Worm (Caenorhabditis elegans) whole organism, L4 larva: ENCODE data around the gene T10H9.8.

Experiments
- F26F4.8 ChIP-seq: fragments of 200-800 bp; sonication (Bioruptor generic); conservative IDR thresholded peaks from 2 replicates; pipeline ENCODE4 v1.3.6; 2022; ENCODE audit warnings: missing genetic modification characterization, missing compliant biosample characterization
- F44E2.7 ChIP-seq: fragments of 200-800 bp; sonication (Bioruptor generic); IDR thresholded peaks from 2 replicates; pipeline ENCODE4 v2.1.2; 2022; ENCODE audit warnings: missing genetic modification characterization, missing compliant biosample characterization
- T20F7.1 ChIP-seq: fragments of 200-800 bp; sonication (Bioruptor generic); optimal IDR thresholded peaks from 2 replicates; lab custom pipeline; 2018; ENCODE audit warnings: mild to moderate bottlenecking, missing genetic modification characterization, missing compliant biosample characterization
- Y48G9A.11 ChIP-seq: fragments of 200-800 bp; sonication (Bioruptor generic); IDR thresholded peaks from 2 replicates; pipeline ENCODE4 v1.3.6; 2022; ENCODE audit warnings: missing genetic modification reagents, missing genetic modification characterization, missing compliant biosample characterization
- ZK337.2 ChIP-seq: fragments of 200-800 bp; sonication (Bioruptor generic); IDR thresholded peaks from 2 replicates; pipeline ENCODE4 v1.3.6; 2022; ENCODE audit warnings: missing genetic modification reagents, missing genetic modification characterization, missing compliant biosample characterization
- aha-1 ChIP-seq: fragments of 150-350 bp; peaks from one replicate; lab custom pipeline; 2014; ENCODE audit warnings: missing biosample characterization, missing genetic modification characterization
- arid-1 ChIP-seq: fragments of 200-800 bp; sonication (Bioruptor generic); conservative IDR thresholded peaks from 2 replicates; pipeline ENCODE4 v1.3.6; 2022; ENCODE audit warnings: missing genetic modification reagents, missing genetic modification characterization, missing compliant biosample characterization
- ceh-62 ChIP-seq: sonication (generic microtip); optimal IDR thresholded peaks from 2 replicates; lab custom pipeline; 2017; ENCODE audit warnings: missing biosample characterization, missing genetic modification characterization
- ceh-82 ChIP-seq: sonication (generic microtip); optimal IDR thresholded peaks from 2 replicates; lab custom pipeline; 2017; ENCODE audit warnings: missing biosample characterization, missing genetic modification characterization
- daf-16 ChIP-seq, 3 experiments: sonication (generic microtip); optimal IDR thresholded peaks; 2 replicates each; lab custom pipeline; 2016 to 2017; ENCODE audit warnings: missing genetic modification characterization in 3 of 3, missing genetic modification reagents in 3 of 3, mild to moderate bottlenecking in 2 of 3, missing compliant biosample characterization in 2 of 3, missing biosample characterization in 1 of 3, moderate library complexity in 1 of 3
- dmd-6 ChIP-seq: fragments of 200-800 bp; sonication (Bioruptor generic); IDR thresholded peaks from 2 replicates; pipeline ENCODE4 v1.3.6; 2022; ENCODE audit warnings: missing genetic modification reagents, missing genetic modification characterization, missing compliant biosample characterization
- dmd-9 ChIP-seq: fragments of 200-800 bp; sonication (Bioruptor generic); IDR thresholded peaks from 2 replicates; pipeline ENCODE4 v1.3.6; 2022; ENCODE audit warnings: missing genetic modification reagents, missing genetic modification characterization, missing compliant biosample characterization
- dpl-1 ChIP-seq: fragments of 150-350 bp; optimal IDR thresholded peaks from 2 replicates; lab custom pipeline; 2014; ENCODE audit warnings: missing biosample characterization, missing genetic modification reagents, missing genetic modification characterization
- hif-1 ChIP-seq, 2 experiments: sonication (generic microtip); optimal IDR thresholded peaks; 2 replicates each; lab custom pipeline; 2016 to 2017; ENCODE audit warnings: missing compliant biosample characterization in 2 of 2, missing genetic modification characterization in 2 of 2, missing genetic modification reagents in 2 of 2, missing genotype in 2 of 2, mild to moderate bottlenecking in 1 of 2
- hlh-30 ChIP-seq: sonication (generic microtip); optimal IDR thresholded peaks from 2 replicates; lab custom pipeline; 2017; ENCODE audit warnings: antibody characterized with exemption, mild to moderate bottlenecking, missing genetic modification characterization, missing compliant biosample characterization; ENCODE audit not compliant: insufficient read depth
- jun-1 ChIP-seq: fragments of 150-350 bp; optimal IDR thresholded peaks from 2 replicates; lab custom pipeline; 2014; ENCODE audit warnings: missing biosample characterization, missing genetic modification reagents, missing genetic modification characterization
- lin-1 ChIP-seq: fragments of 200-800 bp; sonication (Bioruptor generic); IDR thresholded peaks from 2 replicates; pipeline ENCODE4 v1.3.6; 2022; ENCODE audit warnings: missing genetic modification reagents, missing genetic modification characterization, missing compliant biosample characterization
- lin-15B ChIP-seq: fragments of 150-350 bp; sonication (generic microtip); optimal IDR thresholded peaks from 3 replicates; lab custom pipeline; 2014; ENCODE audit warnings: missing biosample characterization, missing genetic modification characterization
- lin-29 ChIP-seq: fragments of 200-800 bp; sonication (Bioruptor generic); IDR thresholded peaks from 2 replicates; pipeline ENCODE4 v1.3.6; 2022; ENCODE audit warnings: missing genetic modification reagents, missing genetic modification characterization, missing compliant biosample characterization
- madf-9 ChIP-seq: fragments of 200-800 bp; sonication (Bioruptor generic); conservative IDR thresholded peaks from 2 replicates; pipeline ENCODE4 v1.3.6; 2022; ENCODE audit warnings: missing genetic modification reagents, missing genetic modification characterization, missing compliant biosample characterization
- mdl-1 ChIP-seq, 2 experiments: fragments of 150-350 bp in 1 of 2; sonication (generic microtip) in 1 of 2; optimal IDR thresholded peaks; 2 replicates each; lab custom pipeline; 2014 to 2017; ENCODE audit warnings: missing biosample characterization in 2 of 2, missing genetic modification characterization in 2 of 2
- mes-2 ChIP-seq: sonication (generic microtip); optimal IDR thresholded peaks from 2 replicates; lab custom pipeline; 2016; ENCODE audit warnings: missing genotype, mild to moderate bottlenecking, missing genetic modification characterization, missing compliant biosample characterization; ENCODE audit not compliant: poor library complexity, severe bottlenecking
- mxl-3 ChIP-seq: fragments of 200-800 bp; sonication (Bioruptor generic); optimal IDR thresholded peaks from 2 replicates; lab custom pipeline; 2018; ENCODE audit warnings: mild to moderate bottlenecking, missing genetic modification characterization, missing compliant biosample characterization
- nhr-10 ChIP-seq: fragments of 150-350 bp; optimal IDR thresholded peaks from 2 replicates; lab custom pipeline; 2014; ENCODE audit warnings: missing biosample characterization, missing genetic modification characterization
- nhr-28 ChIP-seq: fragments of 150-350 bp; optimal IDR thresholded peaks from 2 replicates; lab custom pipeline; 2014; ENCODE audit warnings: missing biosample characterization, missing genetic modification characterization
- nhr-42 ChIP-seq: fragments of 200-800 bp; sonication (Bioruptor generic); IDR thresholded peaks from 2 replicates; pipeline ENCODE4 v1.3.6; 2022; ENCODE audit warnings: missing genetic modification characterization, missing compliant biosample characterization
- nhr-48 ChIP-seq: sonication (generic microtip); optimal IDR thresholded peaks from 2 replicates; lab custom pipeline; 2016; ENCODE audit warnings: mild to moderate bottlenecking, missing genetic modification characterization, missing compliant biosample characterization
- nhr-6 ChIP-seq: fragments of 150-350 bp; optimal IDR thresholded peaks from 2 replicates; lab custom pipeline; 2014; ENCODE audit warnings: missing biosample characterization, missing genetic modification characterization
- pha-4 ChIP-seq, 2 experiments: fragments of 150-350 bp in 1 of 2; fragments of 200-800 bp in 1 of 2; sonication (Bioruptor generic) in 1 of 2; IDR thresholded peaks in 1 of 2; optimal IDR thresholded peaks in 1 of 2; 2 replicates each; pipeline versions ENCODE4 v1.3.6 to Lab custom; 2014 to 2022; ENCODE audit warnings: missing genetic modification characterization in 2 of 2, missing genetic modification reagents in 2 of 2, missing biosample characterization in 1 of 2, missing compliant biosample characterization in 1 of 2
- php-3 ChIP-seq: fragments of 200-800 bp; sonication (Bioruptor generic); IDR thresholded peaks from 2 replicates; pipeline ENCODE4 v1.3.6; 2022; ENCODE audit warnings: missing genetic modification reagents, missing genetic modification characterization, missing compliant biosample characterization
- pqm-1 ChIP-seq: sonication (generic microtip); optimal IDR thresholded peaks from 2 replicates; lab custom pipeline; 2017; ENCODE audit warnings: missing biosample characterization, missing genetic modification characterization
- sdz-12 ChIP-seq: fragments of 200-800 bp; sonication (Bioruptor generic); optimal IDR thresholded peaks from 2 replicates; lab custom pipeline; 2018; ENCODE audit warnings: mild to moderate bottlenecking, missing genetic modification characterization, missing compliant biosample characterization
- set-16 ChIP-seq: fragments of 200-800 bp; sonication (Bioruptor generic); IDR thresholded peaks from 2 replicates; pipeline ENCODE4 v1.3.6; 2022; ENCODE audit warnings: missing genetic modification reagents, missing genetic modification characterization, missing compliant biosample characterization
- snpc-1.2 ChIP-seq: fragments of 200-800 bp; sonication (Bioruptor generic); IDR thresholded peaks from 2 replicates; pipeline ENCODE4 v1.3.6; 2022; ENCODE audit warnings: missing genetic modification reagents, missing genetic modification characterization, missing compliant biosample characterization
- tag-97 ChIP-seq: fragments of 200-800 bp; sonication (Bioruptor generic); IDR thresholded peaks from 2 replicates; pipeline ENCODE4 v1.3.6; 2022; ENCODE audit warnings: missing genetic modification characterization, missing compliant biosample characterization
- tra-1 ChIP-seq: fragments of 200-800 bp; sonication (Bioruptor generic); IDR thresholded peaks from 2 replicates; pipeline ENCODE4 v1.3.6; 2022; ENCODE audit warnings: missing genetic modification reagents, missing genetic modification characterization, missing compliant biosample characterization
- unc-130 ChIP-seq: sonication (generic microtip); optimal IDR thresholded peaks from 2 replicates; lab custom pipeline; 2016; ENCODE audit warnings: missing genetic modification reagents, missing genetic modification characterization, missing compliant biosample characterization
- ztf-11 ChIP-seq: fragments of 150-350 bp; optimal IDR thresholded peaks from 2 replicates; lab custom pipeline; 2014; ENCODE audit warnings: missing biosample characterization, missing genetic modification characterization
- ztf-7 ChIP-seq: fragments of 150-350 bp; optimal IDR thresholded peaks from 2 replicates; lab custom pipeline; 2014; ENCODE audit warnings: missing biosample characterization, missing genetic modification characterization

The T10H9.8 gene

DNA sequence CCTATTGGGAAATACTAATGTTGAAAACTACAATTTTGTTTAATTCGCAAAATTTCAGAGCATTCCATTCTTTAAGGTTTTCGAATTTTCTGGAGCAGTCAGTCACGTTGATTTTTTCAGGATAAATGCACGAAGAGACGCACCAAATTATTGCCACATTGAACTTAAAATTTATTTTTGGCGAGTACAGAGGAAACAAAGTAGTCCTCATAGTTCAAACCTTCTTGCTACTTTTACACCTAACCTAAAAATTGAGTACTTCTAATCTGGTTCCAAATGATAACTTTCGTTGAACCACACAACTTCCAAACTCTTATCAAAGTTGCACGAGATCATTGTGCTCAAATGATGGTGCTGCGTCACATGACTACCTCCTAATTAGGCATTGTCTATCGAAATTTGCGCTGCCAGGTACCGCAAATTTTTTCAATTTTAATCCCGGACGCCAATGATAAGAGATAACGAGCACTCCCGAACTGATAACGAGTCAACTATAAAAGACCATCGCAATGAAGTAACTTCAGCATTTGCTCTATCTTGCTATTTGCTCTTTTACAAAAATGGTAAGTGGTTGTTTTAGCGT lies 37.9 kb upstream of the T10H9.8 start, which contains the start of gene cpr-4 (continued):
- no peak for TF ChIP-seq F26F4.8 (GFP tag; lab: Robert Waterston, UW)
- TF ChIP-seq Y48G9A.11 (GFP tag; lab: Robert Waterston, UW), result no peak
- 0 out of 2 replicates have a peak, but pooled peaks have one; percentile 39 for TF ChIP-seq pha-4 (GFP tag; IDR thresholded peaks at IDR 0.05; lab: Robert Waterston, UW)
- TF ChIP-seq pha-4 (tag; optimal IDR thresholded peaks at IDR 0.05; lab: Kevin White, UChicago), result no peak
- no peak for TF ChIP-seq nhr-6 (tag; lab: Kevin White, UChicago)
- peak; percentile 27 for TF ChIP-seq jun-1 (tag; lab: Kevin White, UChicago)
- peak; percentile 77; the same call in 1 of the 2 replicates for TF ChIP-seq lin-1
- TF ChIP-seq dpl-1, result no peak
- no peak for TF ChIP-seq set-16 (GFP tag; lab: Robert Waterston, UW)
- peak; percentile 12 for TF ChIP-seq mxl-3
- TF ChIP-seq dmd-6, result peak; percentile 96
- no peak for TF ChIP-seq arid-1 (GFP tag; lab: Robert Waterston, UW)
- peak; percentile 98 for TF ChIP-seq pqm-1 (tag; lab: Kevin White, UChicago)
- no peak for TF ChIP-seq nhr-10
- TF ChIP-seq hif-1 (tag; optimal IDR thresholded peaks at IDR 0.05; lab: Kevin White, UChicago), result no peak
- peak; percentile 48 for TF ChIP-seq T20F7.1 (GFP tag; lab: Kevin White, UChicago)
- peak; percentile 74 for TF ChIP-seq hlh-30 (tag; lab: Kevin White, UChicago)
- no peak for TF ChIP-seq madf-9 (GFP tag; lab: Robert Waterston, UW)
- TF ChIP-seq ZK337.2 (GFP tag; lab: Robert Waterston, UW), result no peak
- peak; percentile 86 for TF ChIP-seq nhr-48
- no peak for TF ChIP-seq ztf-11
- TF ChIP-seq dmd-9 (GFP tag; lab: Robert Waterston, UW), result 0 out of 2 replicates have a peak, but pooled peaks have one; percentile 11
- no peak for TF ChIP-seq lin-15B
- no peak for TF ChIP-seq ceh-62 (tag; lab: Kevin White, UChicago)
- no peak for TF ChIP-seq snpc-1.2 (GFP tag; lab: Robert Waterston, UW)
- TF ChIP-seq tra-1 (GFP tag; lab: Robert Waterston, UW), result 0 out of 2 replicates have a peak, but pooled peaks have one; percentile 35
- no peak for TF ChIP-seq ceh-82 (tag; lab: Kevin White, UChicago)
- TF ChIP-seq php-3 (GFP tag; lab: Robert Waterston, UW), result peak; percentile 28; the same call in 1 of the 2 replicates
- TF ChIP-seq ztf-7 (tag; lab: Kevin White, UChicago), result no peak
- TF ChIP-seq mdl-1 (tag; optimal IDR thresholded peaks at IDR 0.05; lab: Kevin White, UChicago), result no peak
- TF ChIP-seq mes-2, result peak; percentile 38
- TF ChIP-seq, all 104 proteins: peak for 23

ce11 chrV:6614968-6615367 lies 37.2 kb upstream of the T10H9.8 start:
- TF ChIP-seq php-3 (GFP tag; lab: Robert Waterston, UW) (no peak), aha-1 (tag; lab: Kevin White, UChicago) (peak; percentile 74), ZK337.2 (GFP tag; lab: Robert Waterston, UW) (no peak), tag-97 (GFP tag; lab: Robert Waterston, UW) (no peak), set-16 (GFP tag; lab: Robert Waterston, UW) (peak; percentile 73), sdz-12 (no peak), hif-1 (tag; optimal IDR thresholded peaks at IDR 0.05; lab: Kevin White, UChicago) (no peak), lin-29 (GFP tag; lab: Robert Waterston, UW) (no peak), nhr-42 (no peak), F44E2.7 (GFP tag; lab: Robert Waterston, UW) (no peak)

DNA sequence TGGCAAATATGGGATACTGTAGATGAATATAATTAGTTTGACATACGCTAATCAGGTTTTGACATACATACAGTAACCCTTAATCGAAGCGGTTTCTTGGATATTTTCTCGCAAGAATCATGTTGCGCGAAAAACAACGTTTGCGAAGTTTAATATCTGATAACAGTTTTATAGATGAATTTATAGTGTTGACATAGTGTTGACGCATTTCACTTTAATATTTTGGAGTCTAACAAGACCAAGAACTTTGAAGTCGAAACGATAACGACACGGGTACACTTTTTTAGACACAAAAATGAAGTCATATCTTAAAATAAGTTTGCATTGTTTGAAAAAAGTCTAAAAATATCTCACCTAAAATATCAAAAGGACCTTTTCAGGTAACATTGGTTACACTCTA lies 35.9 kb upstream of the T10H9.8 start:
- no peak for TF ChIP-seq daf-16 (GFP tag; optimal IDR thresholded peaks at IDR 0.05; lab: Kevin White, UChicago)
- peak; percentile 88 for TF ChIP-seq daf-16 (tag; optimal IDR thresholded peaks at IDR 0.05; lab: Kevin White, UChicago)
- peak; percentile 46; the same call in 1 of the 2 replicates for TF ChIP-seq dmd-6
- peak; percentile 95 for TF ChIP-seq nhr-28 (tag; lab: Kevin White, UChicago)
- peak; percentile 52 for TF ChIP-seq pqm-1 (tag; lab: Kevin White, UChicago)
- no peak for TF ChIP-seq unc-130 (GFP tag; lab: Kevin White, UChicago)
- TF ChIP-seq F26F4.8 (GFP tag; lab: Robert Waterston, UW), result no peak
